Worm (Caenorhabditis elegans) whole organism, L3 larva: ENCODE measurements around the gene F55G7.3.

Source experiments
- R02D3.7 ChIP-seq: fragments of 150-350 bp; optimal IDR thresholded peaks from 2 replicates; lab custom pipeline; 2014; ENCODE audit warnings: missing biosample characterization, missing genetic modification characterization
- ama-1 ChIP-seq: fragments of 150-350 bp; optimal IDR thresholded peaks from 2 replicates; lab custom pipeline; 2018
- daf-12 ChIP-seq: fragments of 150-350 bp; optimal IDR thresholded peaks from 2 replicates; lab custom pipeline; 2014; ENCODE audit warnings: missing biosample characterization, missing genetic modification reagents, missing genetic modification characterization
- egl-27 ChIP-seq: sonication (generic microtip); optimal IDR thresholded peaks from 4 replicates; lab custom pipeline; 2017; ENCODE audit warnings: missing biosample characterization, missing genetic modification reagents, missing genetic modification characterization
- elt-3 ChIP-seq, 3 experiments: fragments of 150-350 bp in 1 of 3; sonication (generic microtip) in 2 of 3; optimal IDR thresholded peaks; 2 replicates in 2 of 3; 4 replicates in 1 of 3; lab custom pipeline; 2014 to 2017; ENCODE audit warnings: missing biosample characterization in 3 of 3, missing genetic modification characterization in 3 of 3
- nhr-237 ChIP-seq: fragments of 150-350 bp; optimal IDR thresholded peaks from 2 replicates; lab custom pipeline; 2014; ENCODE audit warnings: missing biosample characterization, missing genetic modification characterization
- nhr-76 ChIP-seq: fragments of 150-350 bp; sonication (generic microtip); optimal IDR thresholded peaks from 5 replicates; lab custom pipeline; 2014; ENCODE audit warnings: missing biosample characterization, missing genetic modification characterization
- pqm-1 ChIP-seq: fragments of 150-350 bp; optimal IDR thresholded peaks from 2 replicates; lab custom pipeline; 2017; ENCODE audit warnings: missing biosample characterization, missing genetic modification characterization, inconsistent platforms
- skn-1 ChIP-seq: fragments of 150-350 bp; optimal IDR thresholded peaks from 2 replicates; lab custom pipeline; 2014; ENCODE audit warnings: missing biosample characterization, missing genetic modification characterization
- unc-39 ChIP-seq: sonication (generic microtip); optimal IDR thresholded peaks from 4 replicates; lab custom pipeline; 2017; ENCODE audit warnings: missing biosample characterization, missing genetic modification characterization
- zag-1 ChIP-seq: fragments of 150-350 bp; optimal IDR thresholded peaks from 2 replicates; lab custom pipeline; 2014; ENCODE audit warnings: missing biosample characterization, missing genetic modification characterization
- ztf-11 ChIP-seq: fragments of 150-350 bp; optimal IDR thresholded peaks from 2 replicates; lab custom pipeline; 2014; ENCODE audit warnings: missing biosample characterization, missing genetic modification characterization

- TF ChIP-seq nhr-237 (no peak), elt-3 (tag; optimal IDR thresholded peaks at IDR 0.05; lab: Kevin White, UChicago) (no peak), unc-39 (no peak), zag-1 (no peak), ama-1 (lab: Kevin White, UChicago) (no peak), ztf-11 (tag; lab: Kevin White, UChicago) (no peak), R02D3.7 (no peak), nhr-76 (tag; lab: Kevin White, UChicago) (no peak), pqm-1 (tag; lab: Kevin White, UChicago) (no peak), egl-27 (tag; lab: Kevin White, UChicago) (no peak), skn-1 (no peak), daf-12 (no peak)
Observed at ce11 chrX:11955125-11955524, 13.3 kb upstream of the F55G7.3 start, which contains the start of gene T08D10.3.
